Worm (Caenorhabditis elegans) whole organism, early embryonic: ENCODE results near the gene R02E4.2.

Source experiments
- ama-1 ChIP-seq: fragments of 150-350 bp; optimal IDR thresholded peaks from 2 replicates; lab custom pipeline; 2014
- ceh-13 ChIP-seq: fragments of 200-800 bp; sonication (Bioruptor generic); optimal IDR thresholded peaks from 2 replicates; lab custom pipeline; 2018; ENCODE audit warnings: mild to moderate bottlenecking, missing genetic modification characterization, missing compliant biosample characterization

DNA sequence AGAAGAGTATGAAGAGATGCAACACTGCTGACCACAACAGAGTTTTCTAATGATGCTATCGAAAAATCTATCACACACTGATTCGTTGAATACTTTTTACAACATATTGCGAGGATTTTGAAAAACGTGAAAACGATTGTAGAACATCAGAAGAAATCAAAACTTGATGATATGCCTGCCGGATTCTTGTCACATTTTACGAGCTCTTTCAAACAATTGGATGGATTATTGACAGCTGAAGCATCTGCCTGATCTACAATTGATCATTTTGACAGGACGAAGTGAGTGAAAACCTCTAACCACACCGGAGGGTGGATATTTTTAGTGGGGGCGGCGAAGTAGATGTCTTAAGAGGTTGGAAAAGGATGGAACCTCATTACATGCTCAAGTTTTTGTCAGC, 34.8 kb upstream of the R02E4.2 start:
- TF ChIP-seq ceh-13 (GFP tag; lab: Kevin White, UChicago) (no peak), ama-1 (lab: Kevin White, UChicago) (no peak)
